Worm (Caenorhabditis elegans) whole organism, L1 larva: ENCODE results near the gene F59B10.5.

Experiments
- C04F5.9 ChIP-seq: sonication (generic microtip); optimal IDR thresholded peaks from 2 replicates; lab custom pipeline; 2016; ENCODE audit warnings: missing genetic modification characterization, missing compliant biosample characterization
- C34B4.2 ChIP-seq: sonication (generic microtip); optimal IDR thresholded peaks from 2 replicates; lab custom pipeline; 2017; ENCODE audit warnings: mild to moderate bottlenecking, missing genetic modification characterization, missing compliant biosample characterization
- aly-2 ChIP-seq: fragments of 150-350 bp; optimal IDR thresholded peaks from 2 replicates; lab custom pipeline; 2014; ENCODE audit warnings: missing biosample characterization, missing genetic modification characterization
- ama-1 ChIP-seq: fragments of 150-350 bp; optimal IDR thresholded peaks from 2 replicates; lab custom pipeline; 2014
- ceh-88 ChIP-seq: fragments of 200-800 bp; sonication (Bioruptor generic); IDR thresholded peaks from 2 replicates; pipeline ENCODE4 v1.3.6; 2022; ENCODE audit warnings: missing genetic modification characterization, missing compliant biosample characterization
- ceh-90 ChIP-seq: sonication (generic microtip); optimal IDR thresholded peaks from 2 replicates; lab custom pipeline; 2016; ENCODE audit warnings: missing genetic modification characterization, missing compliant biosample characterization
- ces-1 ChIP-seq: fragments of 150-350 bp; optimal IDR thresholded peaks from 2 replicates; lab custom pipeline; 2014; ENCODE audit warnings: missing biosample characterization, missing genetic modification reagents, missing genetic modification characterization
- dpl-1 ChIP-seq, 3 experiments: fragments of 150-350 bp in 2 of 3; sonication (generic microtip) in 1 of 3; optimal IDR thresholded peaks; 2 replicates each; lab custom pipeline; 2014 to 2017; ENCODE audit warnings: missing biosample characterization in 3 of 3, missing genetic modification characterization in 3 of 3, missing genetic modification reagents in 3 of 3
- dsc-1 ChIP-seq: sonication (generic microtip); optimal IDR thresholded peaks from 2 replicates; lab custom pipeline; 2016; ENCODE audit warnings: mild to moderate bottlenecking, missing genetic modification characterization, missing compliant biosample characterization
- efl-1 ChIP-seq, 4 experiments: fragments of 150-350 bp; optimal IDR thresholded peaks in 3 of 4; peaks in 1 of 4; 1 replicate in 1 of 4; 2 replicates in 3 of 4; lab custom pipeline; 2014; ENCODE audit warnings: missing biosample characterization in 2 of 4, missing genetic modification characterization in 2 of 4, missing genetic modification reagents in 2 of 4
- efl-3 ChIP-seq: fragments of 200-800 bp; sonication (Bioruptor generic); optimal IDR thresholded peaks from 2 replicates; lab custom pipeline; 2018; ENCODE audit warnings: mild to moderate bottlenecking, missing genetic modification characterization, missing compliant biosample characterization
- elt-2 ChIP-seq: sonication (generic microtip); optimal IDR thresholded peaks from 2 replicates; lab custom pipeline; 2016; ENCODE audit warnings: missing genetic modification characterization, mild to moderate bottlenecking, inconsistent platforms, missing compliant biosample characterization, missing genetic modification reagents
- elt-3 ChIP-seq, 6 experiments: fragments of 150-350 bp in 1 of 6; sonication (generic microtip); optimal IDR thresholded peaks; 2 replicates each; lab custom pipeline; 2017 to 2018; ENCODE audit warnings: missing biosample characterization in 6 of 6, missing genetic modification characterization in 6 of 6, inconsistent platforms in 1 of 6
- ets-5 ChIP-seq: fragments of 200-800 bp; sonication (Bioruptor generic); IDR thresholded peaks from 2 replicates; pipeline ENCODE4 v1.3.6; 2022; ENCODE audit warnings: missing genetic modification characterization, missing compliant biosample characterization
- fkh-10 ChIP-seq: sonication (generic microtip); optimal IDR thresholded peaks from 2 replicates; lab custom pipeline; 2017; ENCODE audit warnings: missing biosample characterization, missing genetic modification reagents, missing genetic modification characterization
- fkh-8 ChIP-seq: sonication (generic microtip); optimal IDR thresholded peaks from 2 replicates; lab custom pipeline; 2016; ENCODE audit warnings: mild to moderate bottlenecking, missing genetic modification characterization, missing compliant biosample characterization
- fos-1 ChIP-seq: fragments of 150-350 bp; optimal IDR thresholded peaks from 2 replicates; lab custom pipeline; 2014; ENCODE audit warnings: missing biosample characterization, missing genetic modification characterization
- grh-1 ChIP-seq: fragments of 200-800 bp; sonication (Bioruptor generic); IDR thresholded peaks from 2 replicates; pipeline ENCODE4 v1.3.6; 2022; ENCODE audit warnings: missing genetic modification reagents, missing genetic modification characterization, missing compliant biosample characterization
- irx-1 ChIP-seq: sonication (generic microtip); optimal IDR thresholded peaks from 2 replicates; lab custom pipeline; 2016; ENCODE audit warnings: missing genetic modification characterization, missing compliant biosample characterization
- isw-1 ChIP-seq: fragments of 200-800 bp; sonication (Bioruptor generic); IDR thresholded peaks from 2 replicates; pipeline ENCODE4 v1.3.6; 2022; ENCODE audit warnings: missing genetic modification characterization, missing compliant biosample characterization
- lin-13 ChIP-seq: fragments of 150-350 bp; optimal IDR thresholded peaks from 2 replicates; lab custom pipeline; 2014; ENCODE audit warnings: missing biosample characterization, missing genetic modification reagents, missing genetic modification characterization
- lin-14 ChIP-seq: fragments of 200-800 bp; sonication (Bioruptor generic); optimal IDR thresholded peaks from 2 replicates; lab custom pipeline; 2018; ENCODE audit warnings: mild to moderate bottlenecking, missing genetic modification characterization, moderate library complexity, missing compliant biosample characterization
- lin-35 ChIP-seq, 2 experiments: fragments of 150-350 bp; optimal IDR thresholded peaks; 2 replicates each; lab custom pipeline; 2014; ENCODE audit warnings: missing biosample characterization in 2 of 2, missing genetic modification characterization in 2 of 2, missing genetic modification reagents in 2 of 2
- lin-39 ChIP-seq: fragments of 150-350 bp; optimal IDR thresholded peaks from 2 replicates; lab custom pipeline; 2014; ENCODE audit warnings: missing biosample characterization, missing genetic modification reagents, missing genetic modification characterization
- lir-3 ChIP-seq: sonication (generic microtip); optimal IDR thresholded peaks from 2 replicates; lab custom pipeline; 2016; ENCODE audit warnings: mild to moderate bottlenecking, missing genetic modification characterization, moderate library complexity, missing compliant biosample characterization; ENCODE audit not compliant: poor library complexity
- mab-9 ChIP-seq: fragments of 200-800 bp; sonication (Bioruptor generic); IDR thresholded peaks from 2 replicates; pipeline ENCODE4 v1.3.6; 2022; ENCODE audit warnings: missing genetic modification reagents, missing genetic modification characterization, missing compliant biosample characterization
- mdl-1 ChIP-seq, 2 experiments: fragments of 150-350 bp; optimal IDR thresholded peaks; 2 replicates each; lab custom pipeline; 2014 to 2017; ENCODE audit warnings: missing biosample characterization in 2 of 2, missing genetic modification characterization in 2 of 2, inconsistent platforms in 1 of 2
- mef-2 ChIP-seq: fragments of 150-350 bp; optimal IDR thresholded peaks from 2 replicates; lab custom pipeline; 2014; ENCODE audit warnings: missing biosample characterization, missing genetic modification characterization
- mep-1 ChIP-seq: fragments of 150-350 bp; optimal IDR thresholded peaks from 2 replicates; lab custom pipeline; 2014; ENCODE audit warnings: missing biosample characterization, missing genetic modification characterization
- nhr-20 ChIP-seq: sonication (generic microtip); optimal IDR thresholded peaks from 2 replicates; lab custom pipeline; 2016; ENCODE audit warnings: mild to moderate bottlenecking, missing genetic modification characterization, missing compliant biosample characterization
- nhr-47 ChIP-seq: sonication (generic microtip); optimal IDR thresholded peaks from 2 replicates; lab custom pipeline; 2016; ENCODE audit warnings: mild to moderate bottlenecking, missing genetic modification characterization, moderate library complexity, missing compliant biosample characterization
- nhr-76 ChIP-seq: sonication (generic microtip); optimal IDR thresholded peaks from 2 replicates; lab custom pipeline; 2017; ENCODE audit warnings: missing biosample characterization, missing genetic modification characterization
- nhr-85 ChIP-seq: sonication (generic microtip); peaks from one replicate; lab custom pipeline; 2016; ENCODE audit warnings: missing genetic modification characterization, inconsistent platforms, missing compliant biosample characterization
- pag-3 ChIP-seq: sonication (generic microtip); optimal IDR thresholded peaks from 2 replicates; lab custom pipeline; 2017; ENCODE audit warnings: missing genetic modification characterization, mild to moderate bottlenecking, missing compliant biosample characterization, antibody characterized with exemption, borderline replicate concordance; ENCODE audit not compliant: insufficient read depth
- pax-3 ChIP-seq: fragments of 200-800 bp; sonication (Bioruptor generic); optimal IDR thresholded peaks from 2 replicates; lab custom pipeline; 2018; ENCODE audit warnings: mild to moderate bottlenecking, missing genetic modification characterization, moderate library complexity, missing compliant biosample characterization
- rnt-1 ChIP-seq: sonication (generic microtip); optimal IDR thresholded peaks from 2 replicates; lab custom pipeline; 2016; ENCODE audit warnings: mild to moderate bottlenecking, missing genetic modification characterization, moderate library complexity, missing compliant biosample characterization
- snpc-4 ChIP-seq: fragments of 150-350 bp; optimal IDR thresholded peaks from 2 replicates; lab custom pipeline; 2014; ENCODE audit warnings: missing biosample characterization, missing genetic modification characterization
- snu-23 ChIP-seq: sonication (generic microtip); optimal IDR thresholded peaks from 2 replicates; lab custom pipeline; 2016; ENCODE audit warnings: missing genetic modification characterization, missing compliant biosample characterization
- sptf-1 ChIP-seq: fragments of 150-350 bp; optimal IDR thresholded peaks from 2 replicates; lab custom pipeline; 2014; ENCODE audit warnings: missing biosample characterization, missing genetic modification characterization
- sup-37 ChIP-seq: fragments of 200-800 bp; sonication (Bioruptor generic); optimal IDR thresholded peaks from 2 replicates; lab custom pipeline; 2018; ENCODE audit warnings: mild to moderate bottlenecking, missing genetic modification characterization, missing compliant biosample characterization
- swsn-7 ChIP-seq: sonication (generic microtip); optimal IDR thresholded peaks from 2 replicates; lab custom pipeline; 2016; ENCODE audit warnings: missing genetic modification characterization, missing compliant biosample characterization
- tbx-2 ChIP-seq: sonication (generic microtip); optimal IDR thresholded peaks from 2 replicates; lab custom pipeline; 2016; ENCODE audit warnings: missing genetic modification characterization, missing compliant biosample characterization
- tlp-1 ChIP-seq: fragments of 150-350 bp; optimal IDR thresholded peaks from 2 replicates; lab custom pipeline; 2014; ENCODE audit warnings: missing biosample characterization, missing genetic modification characterization
- unc-30 ChIP-seq: sonication (generic microtip); optimal IDR thresholded peaks from 2 replicates; lab custom pipeline; 2017; ENCODE audit warnings: missing biosample characterization, missing genetic modification characterization
- xbp-1 ChIP-seq: sonication (generic microtip); optimal IDR thresholded peaks from 2 replicates; lab custom pipeline; 2016; ENCODE audit warnings: missing genetic modification characterization, missing compliant biosample characterization
- zag-1 ChIP-seq: fragments of 150-350 bp; optimal IDR thresholded peaks from 2 replicates; lab custom pipeline; 2014; ENCODE audit warnings: missing biosample characterization, missing genetic modification characterization
- zip-4 ChIP-seq: fragments of 200-800 bp; sonication (Bioruptor generic); optimal IDR thresholded peaks from 2 replicates; lab custom pipeline; 2018; ENCODE audit warnings: mild to moderate bottlenecking, missing genetic modification characterization, moderate library complexity, missing compliant biosample characterization
- ztf-11 ChIP-seq, 2 experiments: sonication (generic microtip); optimal IDR thresholded peaks; 2 replicates each; lab custom pipeline; 2016 to 2017; ENCODE audit warnings: missing genetic modification characterization in 2 of 2, missing biosample characterization in 1 of 2, missing compliant biosample characterization in 1 of 2
- ztf-4 ChIP-seq: fragments of 150-350 bp; optimal IDR thresholded peaks from 2 replicates; lab custom pipeline; 2014; ENCODE audit warnings: missing biosample characterization, missing genetic modification characterization

The F59B10.5 gene

ce11 chrII:10547803-10548693 is 24.6 kb upstream of the F59B10.5 start (continued):
- TF ChIP-seq zip-4 (no peak), mef-2 (tag; lab: Kevin White, UChicago) (peak; percentile 18), pag-3 (tag; lab: Kevin White, UChicago) (no peak), ama-1 (lab: Kevin White, UChicago) (peak; percentile 88), lin-35 (GFP tag; optimal IDR thresholded peaks at IDR 0.05; lab: Kevin White, UChicago) (peak; percentile 33 to 51), lir-3 (tag; lab: Kevin White, UChicago) (no peak), C34B4.2 (no peak), efl-1 (optimal IDR thresholded peaks at IDR 0.05; lab: Kevin White, UChicago) (no peak), efl-1 (GFP tag; optimal IDR thresholded peaks at IDR 0.05 in 1 of 2; lab: Kevin White, UChicago) (peak in 1 of 2 experiments; percentile 94), nhr-85 (tag; lab: Kevin White, UChicago) (no peak), mdl-1 (tag; optimal IDR thresholded peaks at IDR 0.05; lab: Kevin White, UChicago) (peak in 1 of 2 experiments; percentile 28), mep-1 (tag; lab: Kevin White, UChicago) (peak; percentile 82), efl-3 (GFP tag; lab: Kevin White, UChicago) (no peak), pax-3 (tag; lab: Kevin White, UChicago) (peak; percentile 22), ztf-11 (tag; optimal IDR thresholded peaks at IDR 0.05; lab: Kevin White, UChicago) (peak in 1 of 2 experiments; percentile 35), unc-30 (tag; lab: Kevin White, UChicago) (no peak), tlp-1 (tag; lab: Kevin White, UChicago) (no peak), C04F5.9 (no peak), lin-39 (tag; lab: Kevin White, UChicago) (no peak), fos-1 (tag; lab: Kevin White, UChicago) (no peak), zag-1 (no peak), elt-3 (tag; optimal IDR thresholded peaks at IDR 0.05; lab: Kevin White, UChicago) (peak in 1 of 6 experiments; percentile 18), ztf-4 (tag; lab: Kevin White, UChicago) (peak; percentile 31), ceh-88 (peak; percentile 62; the same call in 1 of the 2 replicates), isw-1 (no peak), aly-2 (peak; percentile 28), fkh-8 (tag; lab: Kevin White, UChicago) (peak; percentile 51), ces-1 (no peak), sptf-1 (tag; lab: Kevin White, UChicago) (no peak), rnt-1 (tag; lab: Kevin White, UChicago) (peak; percentile 33), lin-13 (GFP tag; lab: Kevin White, UChicago) (peak; percentile 35), nhr-76 (no peak), nhr-20 (tag; lab: Kevin White, UChicago) (peak; percentile 30), dpl-1 (GFP tag; optimal IDR thresholded peaks at IDR 0.05; lab: Kevin White, UChicago) (peak in 1 of 3 experiments; percentile 15), lin-14 (GFP tag; lab: Kevin White, UChicago) (peak; percentile 63)
- TF ChIP-seq, all 84 proteins: peak for 28

ce11 chrII:10547311-10547710 is 23.8 kb upstream of the F59B10.5 start:
- TF ChIP-seq lin-14 (GFP tag; lab: Kevin White, UChicago), result no peak
- 0 out of 2 replicates have a peak, but pooled peaks have one; percentile 44 for TF ChIP-seq ets-5 (GFP tag; lab: Robert Waterston, UW)
- no peak for TF ChIP-seq snu-23 (GFP tag; lab: Kevin White, UChicago)
- no peak for TF ChIP-seq mab-9
- TF ChIP-seq nhr-47 (tag; lab: Kevin White, UChicago), result no peak
- no peak for TF ChIP-seq lir-3 (tag; lab: Kevin White, UChicago)
- TF ChIP-seq ceh-90 (tag; lab: Kevin White, UChicago), result no peak
- peak; percentile 67 for TF ChIP-seq nhr-85 (tag; lab: Kevin White, UChicago)
- TF ChIP-seq swsn-7, result no peak
- no peak for TF ChIP-seq C34B4.2
- TF ChIP-seq rnt-1 (tag; lab: Kevin White, UChicago), result no peak
- TF ChIP-seq lin-35 (GFP tag; optimal IDR thresholded peaks at IDR 0.05; lab: Kevin White, UChicago), result peak in 1 of 2 experiments; percentile 3
- TF ChIP-seq elt-2, result no peak
- TF ChIP-seq snpc-4 (tag; lab: Kevin White, UChicago), result no peak
- no peak for TF ChIP-seq fkh-8 (tag; lab: Kevin White, UChicago)
- TF ChIP-seq dsc-1, result no peak
- TF ChIP-seq grh-1 (GFP tag; lab: Robert Waterston, UW), result peak; percentile 33; the same call in 1 of the 2 replicates
- TF ChIP-seq nhr-76, result no peak
- no peak for TF ChIP-seq tbx-2
- no peak for TF ChIP-seq irx-1
- no peak for TF ChIP-seq pax-3 (tag; lab: Kevin White, UChicago)
- no peak for TF ChIP-seq xbp-1 (tag; lab: Kevin White, UChicago)
- no peak for TF ChIP-seq sup-37 (GFP tag; lab: Kevin White, UChicago)
- no peak for TF ChIP-seq fkh-10 (GFP tag; lab: Kevin White, UChicago)
